Fruit fly (Drosophila melanogaster): Measurements from ENCODE around the gene Rlb1.

The Rlb1 gene

DNA sequence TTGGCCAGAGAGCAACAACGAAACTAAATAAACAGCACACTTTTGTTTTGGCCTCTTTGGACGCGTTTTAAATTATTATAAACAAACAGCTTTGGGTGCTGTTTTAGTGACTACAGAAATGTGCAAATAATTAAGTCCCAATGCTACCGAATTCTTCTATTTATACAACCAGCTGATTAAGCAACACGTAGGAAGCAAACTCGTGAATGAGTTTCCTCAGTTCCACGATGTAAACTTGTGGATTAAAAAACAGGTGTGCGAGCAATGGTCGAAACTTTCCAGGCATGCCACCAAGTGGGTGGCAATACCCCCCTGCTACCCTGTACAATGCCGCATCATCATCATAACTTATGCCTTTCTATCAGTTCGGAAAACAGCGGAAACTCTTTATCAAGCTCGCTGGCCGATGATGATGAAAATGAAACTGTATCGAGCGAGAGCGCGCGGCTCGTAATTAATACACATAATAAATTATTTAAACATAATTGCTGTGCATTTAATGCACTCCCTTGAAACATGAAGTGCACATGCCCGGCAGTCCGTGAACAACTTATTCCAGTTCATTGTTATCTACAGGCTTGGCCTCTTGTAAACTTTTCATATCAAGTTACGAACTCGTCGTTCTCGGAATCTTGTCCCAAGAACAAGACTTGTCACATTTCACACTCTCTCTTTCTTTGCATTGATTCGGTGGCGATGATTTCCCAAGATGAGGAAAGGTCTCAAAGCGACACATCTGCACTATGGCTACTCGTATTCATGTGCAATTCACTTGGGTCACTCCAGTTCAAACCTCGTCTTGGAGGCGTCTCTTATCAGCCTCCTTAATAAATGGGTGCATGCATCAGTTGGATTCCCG lies 12.7 kb upstream of the Rlb1 start:
- no peak for TF ChIP-seq h (optimal IDR thresholded peaks at IDR 0.05)
- no peak for TF ChIP-seq insv (optimal IDR thresholded peaks at IDR 0.05)
- TF ChIP-seq ttk (optimal IDR thresholded peaks at IDR 0.05) = no peak
- TF ChIP-seq psq (optimal IDR thresholded peaks at IDR 0.05) = no peak
- no peak for TF ChIP-seq Sin3A (optimal IDR thresholded peaks at IDR 0.05)
- no peak for TF ChIP-seq Myc (optimal IDR thresholded peaks at IDR 0.05)

- no peak for TF ChIP-seq Sin3A (optimal IDR thresholded peaks at IDR 0.05)
- no peak for TF ChIP-seq h (optimal IDR thresholded peaks at IDR 0.05)
- TF ChIP-seq psq (optimal IDR thresholded peaks at IDR 0.05) = no peak
- no peak for TF ChIP-seq insv (optimal IDR thresholded peaks at IDR 0.05)
- TF ChIP-seq ttk (optimal IDR thresholded peaks at IDR 0.05) = no peak
- no peak for TF ChIP-seq Myc (optimal IDR thresholded peaks at IDR 0.05)
These were observed 11.4 kb upstream of the Rlb1 start for dm6 chr3R:9501489-9502415.

DNA sequence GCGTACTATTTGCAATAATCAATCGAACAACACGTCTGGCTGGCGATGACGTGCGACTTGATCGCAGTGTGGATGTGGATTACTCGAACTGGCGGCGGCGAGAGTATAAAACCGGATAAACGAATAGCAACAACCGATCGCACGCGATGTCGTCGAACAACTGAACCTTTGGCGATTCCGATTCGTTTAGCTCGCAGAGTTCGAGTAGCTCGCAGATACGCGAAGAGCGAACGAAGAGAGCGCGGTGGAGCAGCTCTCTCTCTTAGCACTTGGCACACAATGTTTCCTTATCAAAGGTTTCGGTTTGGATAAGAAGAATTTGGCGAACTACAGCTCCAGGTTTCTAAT lies 10.7 kb upstream of the Rlb1 start, which contains the start of gene RhoL:
Gene RhoL (minus strand): TSS at position 166 of the 348 bp plus-strand sequence.
- no peak for TF ChIP-seq ttk (optimal IDR thresholded peaks at IDR 0.05)
- no peak for TF ChIP-seq Sin3A (optimal IDR thresholded peaks at IDR 0.05)
- no peak for TF ChIP-seq insv (optimal IDR thresholded peaks at IDR 0.05)
- no peak for TF ChIP-seq h (optimal IDR thresholded peaks at IDR 0.05)
- TF ChIP-seq Myc (optimal IDR thresholded peaks at IDR 0.05) = no peak
- no peak for TF ChIP-seq psq (optimal IDR thresholded peaks at IDR 0.05)

DNA sequence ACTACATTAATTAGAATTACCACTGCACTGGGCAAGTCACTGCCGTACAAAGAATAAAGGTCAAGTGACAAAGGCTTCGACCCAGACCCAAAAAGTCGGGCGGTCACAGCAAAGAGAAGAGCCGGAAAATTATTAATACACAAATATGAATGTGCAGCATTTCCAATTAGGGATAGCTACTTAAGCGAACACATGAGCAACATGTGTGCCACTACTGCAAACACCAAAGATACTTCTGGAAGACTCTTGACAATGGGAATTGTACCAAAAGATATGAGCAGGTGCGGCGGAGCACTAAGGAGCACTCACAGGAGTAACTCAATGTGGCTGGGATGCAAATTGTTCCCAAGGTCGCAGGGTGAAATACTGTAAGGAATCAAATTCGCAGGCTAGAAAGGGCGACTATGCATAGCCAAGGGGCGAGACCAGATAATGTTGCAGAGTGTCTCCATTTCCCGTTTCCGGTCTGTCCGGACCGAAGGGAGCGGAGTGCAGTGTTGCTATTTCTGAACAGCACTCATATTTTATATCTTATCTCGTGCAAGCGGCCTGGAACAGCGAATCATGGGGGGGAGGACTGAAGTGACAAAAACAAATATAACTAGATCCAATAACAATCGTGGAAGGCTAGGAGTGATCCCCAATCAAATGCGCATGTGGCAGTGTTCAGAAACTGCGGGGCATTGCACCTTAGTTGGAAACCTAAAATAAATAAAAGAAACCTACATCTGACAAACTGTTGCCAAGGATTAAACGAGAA lies 9.6 kb upstream of the Rlb1 start:
- no peak for TF ChIP-seq h (optimal IDR thresholded peaks at IDR 0.05)
- no peak for TF ChIP-seq psq (optimal IDR thresholded peaks at IDR 0.05)
- TF ChIP-seq Sin3A (optimal IDR thresholded peaks at IDR 0.05) = no peak
- TF ChIP-seq insv (optimal IDR thresholded peaks at IDR 0.05) = no peak
- TF ChIP-seq Myc (optimal IDR thresholded peaks at IDR 0.05) = no peak
- TF ChIP-seq ttk (optimal IDR thresholded peaks at IDR 0.05) = no peak

DNA sequence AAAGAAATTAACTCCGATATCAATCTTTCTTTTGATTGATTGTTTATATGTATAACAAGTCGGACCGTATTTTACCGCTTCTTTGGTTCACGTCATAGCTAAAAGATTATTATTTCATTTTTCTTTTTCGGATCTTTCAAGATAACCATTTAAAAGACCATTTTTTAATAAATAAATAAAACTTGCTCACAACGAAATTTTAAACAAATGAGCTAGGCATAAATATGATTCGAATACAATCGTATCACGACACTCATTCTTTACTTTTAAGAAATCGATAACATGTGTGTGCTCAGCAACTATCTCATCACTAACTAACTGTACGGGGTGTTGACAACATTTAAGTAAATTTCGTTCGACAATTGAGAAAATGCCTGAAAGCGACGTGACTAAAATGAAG lies 8.8 kb upstream of the Rlb1 start, which contains the start of gene CG8149:
Gene CG8149 (plus strand): TSS at position 302 of the 400 bp plus-strand sequence.
- TF ChIP-seq insv (optimal IDR thresholded peaks at IDR 0.05) (no peak), Myc (optimal IDR thresholded peaks at IDR 0.05) (no peak), psq (optimal IDR thresholded peaks at IDR 0.05) (no peak), h (optimal IDR thresholded peaks at IDR 0.05) (no peak), ttk (optimal IDR thresholded peaks at IDR 0.05) (no peak), Sin3A (optimal IDR thresholded peaks at IDR 0.05) (no peak)

DNA sequence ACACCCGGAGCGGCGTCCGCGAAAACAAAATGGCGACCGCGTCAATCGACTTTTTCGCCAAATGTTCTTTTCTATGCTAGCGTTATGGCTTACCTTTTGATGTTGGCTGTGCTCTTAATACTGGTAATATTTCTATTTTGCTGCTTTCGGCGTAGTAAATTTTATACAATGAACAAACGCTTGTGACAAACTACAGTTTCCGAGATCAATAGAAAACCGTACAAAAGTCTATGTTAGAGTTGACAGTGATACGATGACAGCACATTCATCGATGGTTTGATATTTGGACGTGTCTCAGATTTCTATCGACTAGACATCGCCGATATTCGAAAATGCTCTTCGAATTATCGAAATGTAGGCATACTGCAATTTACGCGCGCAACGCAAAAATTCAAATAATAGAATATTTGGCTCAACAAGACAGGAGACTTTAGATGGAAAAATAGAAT lies 3.0 kb upstream of the Rlb1 start, which contains the start of gene rump:
Gene rump (minus strand): TSS at position 255 of the 449 bp plus-strand sequence.
- TF ChIP-seq psq (optimal IDR thresholded peaks at IDR 0.05) = no peak
- TF ChIP-seq Myc (optimal IDR thresholded peaks at IDR 0.05) = no peak
- TF ChIP-seq h (optimal IDR thresholded peaks at IDR 0.05) = no peak
- no peak for TF ChIP-seq Sin3A (optimal IDR thresholded peaks at IDR 0.05)
- no peak for TF ChIP-seq ttk (optimal IDR thresholded peaks at IDR 0.05)
- TF ChIP-seq insv (optimal IDR thresholded peaks at IDR 0.05) = no peak

DNA sequence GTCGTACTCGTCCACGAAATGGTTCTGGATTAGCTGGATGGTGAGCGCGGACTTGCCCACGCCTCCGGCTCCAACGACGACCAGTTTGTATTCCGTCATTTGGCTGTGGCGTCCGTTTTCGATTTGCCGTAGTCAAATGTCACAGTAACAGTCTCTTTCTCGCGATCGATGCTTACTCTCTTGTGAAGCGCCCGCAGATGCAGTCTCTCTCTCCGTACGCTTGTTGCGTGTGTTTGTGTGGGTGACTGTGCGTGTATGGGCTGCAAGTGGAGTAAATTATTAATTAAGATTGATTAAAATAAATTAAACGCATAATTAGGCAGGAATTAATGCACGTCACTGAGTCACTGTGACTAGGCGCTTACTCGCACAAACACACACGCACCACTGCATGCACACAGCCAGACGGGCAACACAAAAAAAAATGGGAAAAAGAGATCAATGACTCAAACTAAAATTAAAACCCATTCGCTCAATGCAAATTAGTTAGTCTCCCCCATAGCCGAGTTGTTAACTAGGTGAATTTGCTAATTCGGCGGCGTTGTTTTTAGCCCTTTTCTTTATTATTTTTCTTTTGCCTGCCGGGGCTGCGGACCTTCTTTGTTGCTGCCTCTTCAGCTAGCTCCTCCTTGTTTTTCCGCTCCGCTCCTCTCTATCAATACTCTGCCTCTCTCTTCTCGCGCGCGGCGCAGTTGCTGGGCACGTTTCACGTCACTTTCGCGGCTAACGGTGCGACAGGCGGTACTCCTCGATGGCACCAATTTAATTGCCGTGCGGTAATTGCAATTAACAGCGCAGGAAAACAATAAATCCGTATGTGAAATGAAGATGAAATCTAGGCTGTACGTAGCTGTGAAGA lies 705 bp upstream of the Rlb1 start:
- no peak for TF ChIP-seq Myc (optimal IDR thresholded peaks at IDR 0.05)
- no peak for TF ChIP-seq h (optimal IDR thresholded peaks at IDR 0.05)

DNA sequence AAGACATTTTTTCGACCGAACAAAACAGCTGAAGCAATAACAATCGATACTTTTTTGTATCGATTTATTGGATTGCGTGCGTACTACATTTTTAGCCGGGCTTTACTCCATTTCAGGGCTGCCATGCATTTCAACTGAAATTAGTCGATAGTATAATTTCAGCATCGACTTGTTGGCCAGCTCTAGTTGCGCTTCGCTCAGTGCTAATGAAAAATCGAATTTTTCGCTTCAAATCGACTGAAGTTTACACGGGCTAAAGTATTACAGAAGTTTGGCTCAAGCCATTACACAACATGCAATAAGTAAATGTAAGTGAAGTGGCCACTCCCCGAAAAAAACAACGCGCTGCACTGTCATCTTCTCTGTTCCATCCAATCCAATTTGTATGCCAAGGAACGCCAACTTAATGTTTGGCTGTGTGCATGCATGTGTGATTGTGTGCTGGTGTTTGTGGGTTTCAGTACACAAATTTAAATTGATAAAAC lies 2.8 kb downstream of the Rlb1 start, which contains the start of the genes mRpL47, CG8176 and Kdm3:
Gene mRpL47 (minus strand): TSS at position 49 of the 485 bp plus-strand sequence.
Gene CG8176 (plus strand): TSS at position 148 of the 485 bp plus-strand sequence.
Gene Kdm3 (plus strand): TSS at position 148 of the 485 bp plus-strand sequence.
- TF ChIP-seq ttk (optimal IDR thresholded peaks at IDR 0.05) (no peak), insv (optimal IDR thresholded peaks at IDR 0.05) (no peak), h (optimal IDR thresholded peaks at IDR 0.05) (no peak), psq (optimal IDR thresholded peaks at IDR 0.05) (no peak), Sin3A (optimal IDR thresholded peaks at IDR 0.05) (no peak), Myc (optimal IDR thresholded peaks at IDR 0.05) (no peak)

DNA sequence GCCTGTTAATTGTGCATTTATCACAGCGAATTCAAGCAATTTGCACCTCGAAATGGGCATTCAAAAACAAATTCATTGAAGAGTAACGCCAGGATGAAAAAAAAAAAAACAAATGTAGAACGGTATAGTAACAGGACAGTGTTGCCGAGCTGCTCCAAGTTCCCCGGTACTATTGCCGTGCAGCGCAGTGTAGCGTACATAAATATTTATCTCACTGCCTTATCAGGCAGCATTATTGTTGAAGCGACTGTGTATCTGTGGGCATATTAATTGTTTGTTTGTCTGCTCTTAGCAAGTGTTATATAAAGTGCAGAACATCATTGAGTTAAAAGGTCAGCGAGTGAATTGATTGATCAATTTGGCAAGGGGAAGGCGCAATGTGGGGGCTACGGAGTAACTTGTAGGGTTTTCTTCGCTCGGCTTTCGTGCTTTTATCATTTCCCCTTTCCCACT lies 3.3 kb downstream of the Rlb1 start:
- no peak for TF ChIP-seq ttk (optimal IDR thresholded peaks at IDR 0.05)
- no peak for TF ChIP-seq Myc (optimal IDR thresholded peaks at IDR 0.05)
- no peak for TF ChIP-seq Sin3A (optimal IDR thresholded peaks at IDR 0.05)
- TF ChIP-seq psq (optimal IDR thresholded peaks at IDR 0.05) = no peak
- TF ChIP-seq h (optimal IDR thresholded peaks at IDR 0.05) = no peak
- no peak for TF ChIP-seq insv (optimal IDR thresholded peaks at IDR 0.05)
